Fruit fly (Drosophila melanogaster) whole organism, embryonic: ENCODE results near the gene Lim3.
A peak's percentile ranks its signal among the peaks of the same experiment; 100 is the strongest.

Source experiments
- Antp ChIP-seq: fragments of 200-800 bp; sonication (Bioruptor generic); optimal IDR thresholded peaks from 3 replicates; lab custom pipeline; 2016; ENCODE audit warnings: missing biosample characterization, missing genetic modification characterization
- Bdp1 ChIP-seq: fragments of 200-800 bp; sonication (Bioruptor generic); optimal IDR thresholded peaks from 3 replicates; lab custom pipeline; 2016; ENCODE audit warnings: missing biosample characterization, missing genetic modification characterization
- C15 ChIP-seq: fragments of 200-800 bp; sonication (Bioruptor generic); IDR thresholded peaks from 3 replicates; pipeline ENCODE4 v1.3.6; 2022; ENCODE audit warnings: missing biosample characterization, missing genetic modification characterization
- CG10274 ChIP-seq: fragments of 200-800 bp; sonication (Bioruptor generic); optimal IDR thresholded peaks from 3 replicates; lab custom pipeline; 2017; ENCODE audit warnings: missing biosample characterization, mild to moderate bottlenecking, missing genetic modification characterization
- CG10565 ChIP-seq: fragments of 200-800 bp; sonication (Bioruptor generic); optimal IDR thresholded peaks from 3 replicates; lab custom pipeline; 2016; ENCODE audit warnings: missing biosample characterization, mild to moderate bottlenecking, missing genetic modification characterization
- CG12155 ChIP-seq: fragments of 200-800 bp; sonication (Bioruptor generic); optimal IDR thresholded peaks from 3 replicates; lab custom pipeline; 2016; ENCODE audit warnings: missing biosample characterization, missing genetic modification characterization
- CG12744 ChIP-seq: fragments of 200-800 bp; sonication (Bioruptor generic); optimal IDR thresholded peaks from 2 replicates; lab custom pipeline; 2016; ENCODE audit warnings: missing biosample characterization, missing genetic modification characterization
- CG15073 ChIP-seq: fragments of 200-800 bp; sonication (Bioruptor generic); optimal IDR thresholded peaks from 2 replicates; lab custom pipeline; 2016; ENCODE audit warnings: missing biosample characterization, missing genetic modification characterization
- CG15696 ChIP-seq: fragments of 200-800 bp; sonication (Bioruptor generic); optimal IDR thresholded peaks from 2 replicates; lab custom pipeline; 2019; ENCODE audit warnings: missing biosample characterization, mild to moderate bottlenecking, missing genetic modification characterization, moderate library complexity
- CG1602 ChIP-seq: fragments of 200-800 bp; sonication (Bioruptor generic); optimal IDR thresholded peaks from 3 replicates; lab custom pipeline; 2016; ENCODE audit warnings: missing biosample characterization, missing genetic modification characterization
- CG17186 ChIP-seq: fragments of 200-800 bp; sonication (Bioruptor generic); optimal IDR thresholded peaks from 3 replicates; lab custom pipeline; 2017; ENCODE audit warnings: missing biosample characterization, missing genetic modification reagents, missing genetic modification characterization
- CG17361 ChIP-seq: fragments of 200-800 bp; sonication (Bioruptor generic); IDR thresholded peaks from 3 replicates; pipeline ENCODE4 v1.3.6; 2022; ENCODE audit warnings: missing biosample characterization, missing genetic modification characterization
- CG18262 ChIP-seq: fragments of 200-800 bp; optimal IDR thresholded peaks from 3 replicates; lab custom pipeline; 2019; ENCODE audit warnings: missing biosample characterization, mild to moderate bottlenecking, missing genetic modification characterization, moderate library complexity
- CG31441 ChIP-seq: fragments of 200-800 bp; sonication (Bioruptor generic); IDR thresholded peaks from 2 replicates; pipeline ENCODE4 v1.3.6; 2022; ENCODE audit warnings: missing biosample characterization, missing genetic modification characterization
- CG3407 ChIP-seq: fragments of 200-800 bp; sonication (Bioruptor generic); optimal IDR thresholded peaks from 2 replicates; lab custom pipeline; 2018; ENCODE audit warnings: missing biosample characterization, mild to moderate bottlenecking, missing genetic modification characterization
- CG3838 ChIP-seq: fragments of 200-800 bp; sonication (Bioruptor generic); optimal IDR thresholded peaks from 3 replicates; lab custom pipeline; 2016; ENCODE audit warnings: missing biosample characterization, missing genetic modification characterization
- CG3995 ChIP-seq: fragments of 200-800 bp; sonication (Bioruptor generic); optimal IDR thresholded peaks from 3 replicates; lab custom pipeline; 2016; ENCODE audit warnings: missing biosample characterization, missing genetic modification characterization
- CG6175 ChIP-seq: fragments of 200-800 bp; sonication (Bioruptor generic); IDR thresholded peaks from 3 replicates; pipeline ENCODE4 v1.3.6; 2022; ENCODE audit warnings: missing biosample characterization, missing genetic modification characterization
- CG6654 ChIP-seq: fragments of 200-800 bp; sonication (Bioruptor generic); optimal IDR thresholded peaks from 2 replicates; lab custom pipeline; 2017; ENCODE audit warnings: missing biosample characterization, mild to moderate bottlenecking, missing genetic modification characterization
- CG8281 ChIP-seq: fragments of 200-800 bp; sonication (Bioruptor generic); optimal IDR thresholded peaks from 2 replicates; lab custom pipeline; 2018; ENCODE audit warnings: missing biosample characterization, mild to moderate bottlenecking, missing genetic modification characterization, moderate library complexity
- CG8359 ChIP-seq: fragments of 200-800 bp; sonication (Bioruptor generic); optimal IDR thresholded peaks from 2 replicates; lab custom pipeline; 2017; ENCODE audit warnings: missing biosample characterization, mild to moderate bottlenecking, missing genetic modification characterization, borderline replicate concordance
- CG9727 ChIP-seq: fragments of 200-800 bp; sonication (Bioruptor generic); optimal IDR thresholded peaks from 3 replicates; lab custom pipeline; 2017; ENCODE audit warnings: missing biosample characterization, mild to moderate bottlenecking, missing genetic modification characterization
- CG9876 ChIP-seq: fragments of 200-800 bp; sonication (Bioruptor generic); optimal IDR thresholded peaks from 2 replicates; lab custom pipeline; 2016; ENCODE audit warnings: missing biosample characterization, missing genetic modification characterization
- CG9932 ChIP-seq: fragments of 200-800 bp; sonication (Bioruptor generic); IDR thresholded peaks from 2 replicates; pipeline ENCODE4 v1.3.6; 2022; ENCODE audit warnings: missing biosample characterization, missing genetic modification characterization
- CoRest ChIP-seq: fragments of 200-800 bp; sonication (Bioruptor generic); optimal IDR thresholded peaks from 3 replicates; lab custom pipeline; 2018; ENCODE audit warnings: missing biosample characterization, mild to moderate bottlenecking, missing genetic modification characterization, moderate library complexity
- CrebB ChIP-seq: fragments of 200-800 bp; sonication (Bioruptor generic); optimal IDR thresholded peaks from 3 replicates; lab custom pipeline; 2018; ENCODE audit warnings: missing biosample characterization, mild to moderate bottlenecking, missing genetic modification characterization
- D ChIP-seq, 2 experiments: fragments of 200-800 bp in 1 of 2; fragments of >200 bp in 1 of 2; sonication (Bioruptor generic) in 1 of 2; optimal IDR thresholded peaks; 2 replicates in 1 of 2; 3 replicates in 1 of 2; lab custom pipeline; 2017; ENCODE audit warnings: mild to moderate bottlenecking in 1 of 2, missing biosample characterization in 1 of 2, missing genetic modification characterization in 1 of 2, missing genetic modification reagents in 1 of 2
- E2f1 ChIP-seq: fragments of 200-800 bp; sonication (Bioruptor generic); IDR thresholded peaks from 2 replicates; pipeline ENCODE4 v1.3.6; 2022; ENCODE audit warnings: missing biosample characterization, missing genetic modification characterization
- HLH54F ChIP-seq: fragments of 200-800 bp; sonication (Bioruptor generic); optimal IDR thresholded peaks from 3 replicates; lab custom pipeline; 2016; ENCODE audit warnings: missing biosample characterization, missing genetic modification characterization
- MBD-R2 ChIP-seq: fragments of 200-800 bp; sonication (Bioruptor generic); IDR thresholded peaks from 2 replicates; pipeline ENCODE4 v1.3.6; 2022; ENCODE audit warnings: missing biosample characterization, missing genetic modification characterization
- Meics ChIP-seq: fragments of 200-800 bp; sonication (Bioruptor generic); optimal IDR thresholded peaks from 2 replicates; lab custom pipeline; 2017; ENCODE audit warnings: missing biosample characterization, mild to moderate bottlenecking, missing genetic modification characterization
- NFAT ChIP-seq: fragments of 200-800 bp; sonication (Bioruptor generic); IDR thresholded peaks from 2 replicates; pipeline ENCODE4 v1.3.6; 2022; ENCODE audit warnings: missing biosample characterization, missing genetic modification characterization
- Nf-YB ChIP-seq: fragments of 200-800 bp; sonication (Bioruptor generic); optimal IDR thresholded peaks from 3 replicates; lab custom pipeline; 2019; ENCODE audit warnings: missing biosample characterization, mild to moderate bottlenecking, missing genetic modification characterization, moderate library complexity
- Opbp ChIP-seq: fragments of 200-800 bp; sonication (Bioruptor generic); IDR thresholded peaks from 3 replicates; pipeline ENCODE4 v1.3.6; 2022; ENCODE audit warnings: missing biosample characterization, missing genetic modification characterization; ENCODE audit not compliant: partially characterized antibody
- Rfx ChIP-seq: fragments of 200-800 bp; sonication (Bioruptor generic); IDR thresholded peaks from 2 replicates; pipeline ENCODE4 v1.3.6; 2022; ENCODE audit warnings: missing biosample characterization, missing genetic modification characterization
- Usf ChIP-seq: fragments of 200-800 bp; sonication (Bioruptor generic); optimal IDR thresholded peaks from 2 replicates; lab custom pipeline; 2017; ENCODE audit warnings: missing genotype, missing biosample characterization, missing genetic modification characterization
- ato ChIP-seq: fragments of 200-800 bp; sonication (Bioruptor generic); IDR thresholded peaks from 2 replicates; pipeline ENCODE4 v1.3.6; 2022; ENCODE audit warnings: missing biosample characterization, missing genetic modification characterization; ENCODE audit not compliant: partially characterized antibody
- eve ChIP-seq, 2 experiments: fragments of >200 bp; optimal IDR thresholded peaks; 2 replicates each; lab custom pipeline; 2017; ENCODE audit warnings: missing biosample characterization in 2 of 2, missing genetic modification characterization in 2 of 2
- lab ChIP-seq: fragments of 200-800 bp; sonication (Bioruptor generic); optimal IDR thresholded peaks from 3 replicates; lab custom pipeline; 2017; ENCODE audit warnings: missing biosample characterization, missing genetic modification characterization, mild to moderate bottlenecking, moderate library complexity, missing genetic modification reagents
- lov ChIP-seq, 2 experiments: fragments of 200-800 bp in 1 of 2; fragments of >200 bp in 1 of 2; sonication (Bioruptor generic) in 1 of 2; IDR thresholded peaks in 1 of 2; optimal IDR thresholded peaks in 1 of 2; 2 replicates in 1 of 2; 3 replicates in 1 of 2; pipeline versions ENCODE4 v1.3.6 to Lab custom; 2017 to 2022; ENCODE audit warnings: missing biosample characterization in 1 of 2, missing genetic modification characterization in 1 of 2
- nom ChIP-seq: fragments of 200-800 bp; sonication (Bioruptor generic); optimal IDR thresholded peaks from 2 replicates; lab custom pipeline; 2017; ENCODE audit warnings: missing biosample characterization, missing genetic modification characterization, mild to moderate bottlenecking, moderate library complexity, missing genetic modification reagents
- pita ChIP-seq: fragments of 200-800 bp; sonication (Bioruptor generic); optimal IDR thresholded peaks from 2 replicates; lab custom pipeline; 2017; ENCODE audit warnings: missing biosample characterization, mild to moderate bottlenecking, missing genetic modification characterization
- sens ChIP-seq: fragments of 200-800 bp; sonication (Bioruptor generic); peaks from one replicate; lab custom pipeline; 2016; ENCODE audit warnings: missing biosample characterization, missing genetic modification characterization
- tin ChIP-seq: fragments of 200-800 bp; sonication (Bioruptor generic); optimal IDR thresholded peaks from 3 replicates; lab custom pipeline; 2016; ENCODE audit warnings: missing biosample characterization, missing genetic modification characterization
- trem ChIP-seq: fragments of 200-800 bp; optimal IDR thresholded peaks from 3 replicates; lab custom pipeline; 2019; ENCODE audit warnings: missing biosample characterization, mild to moderate bottlenecking, missing genetic modification characterization, moderate library complexity
- wor ChIP-seq: fragments of 200-800 bp; sonication (Bioruptor generic); IDR thresholded peaks from 2 replicates; pipeline ENCODE4 v1.3.6; 2022; ENCODE audit warnings: missing biosample characterization, missing genetic modification characterization
- zfh1 ChIP-seq: fragments of 200-800 bp; sonication (Bioruptor generic); IDR thresholded peaks from 3 replicates; pipeline ENCODE4 v1.3.6; 2022; ENCODE audit warnings: missing biosample characterization, missing genetic modification characterization
- zfh2 ChIP-seq: fragments of 200-800 bp; sonication (Bioruptor generic); optimal IDR thresholded peaks from 2 replicates; lab custom pipeline; 2016; ENCODE audit warnings: missing biosample characterization, missing genetic modification characterization

The Lim3 gene

dm6 chr2L:19141435-19142126 lies 33.4 kb upstream of the Lim3 start (continued):
- TF ChIP-seq CG6654 (GFP tag; lab: Kevin White, UChicago) (peak; percentile 51), CG17361 (peak; percentile 89), CG3838 (no peak), zfh1 (GFP tag; lab: Robert Waterston, UW) (0 out of 3 replicates have a peak, but pooled peaks have one; percentile 31), CG15073 (GFP tag; lab: Kevin White, UChicago) (no peak), C15 (GFP tag; lab: Robert Waterston, UW) (no peak), Opbp (GFP tag; lab: Robert Waterston, UW) (no peak), CG31441 (GFP tag; lab: Robert Waterston, UW) (peak; percentile 76), wor (GFP tag; lab: Robert Waterston, UW) (peak; percentile 27; the same call in 1 of the 2 replicates), CG8359 (peak; percentile 52), CG18262 (peak; percentile 86), Nf-YB (peak; percentile 59), tin (GFP tag; lab: Kevin White, UChicago) (peak; percentile 48), HLH54F (GFP tag; lab: Kevin White, UChicago) (peak; percentile 70), lov (optimal IDR thresholded peaks at IDR 0.05; lab: Kevin White, UChicago) (no peak), lov (GFP tag; IDR thresholded peaks at IDR 0.05; lab: Robert Waterston, UW) (no peak), Antp (GFP tag; lab: Kevin White, UChicago) (peak; percentile 52), CG9727 (GFP tag; lab: Kevin White, UChicago) (peak; percentile 85), sens (GFP tag; lab: Kevin White, UChicago) (peak; percentile 95), CG9932 (GFP tag; lab: Robert Waterston, UW) (peak; percentile 46; the same call in 1 of the 2 replicates), Bdp1 (GFP tag; lab: Kevin White, UChicago) (peak; percentile 45), lab (peak; percentile 81), E2f1 (no peak), Meics (GFP tag; lab: Kevin White, UChicago) (peak; percentile 85), ato (no peak), CG10565 (no peak), CG10274 (GFP tag; lab: Kevin White, UChicago) (peak; percentile 65), CG12155 (GFP tag; lab: Kevin White, UChicago) (peak; percentile 68), CG17186 (GFP tag; lab: Kevin White, UChicago) (no peak), CG15696 (tag; lab: Kevin White, UChicago) (peak; percentile 28), D (optimal IDR thresholded peaks at IDR 0.05; lab: Kevin White, UChicago) (no peak), D (GFP tag; optimal IDR thresholded peaks at IDR 0.05; lab: Kevin White, UChicago) (peak; percentile 64), CG9876 (GFP tag; lab: Kevin White, UChicago) (no peak), CG1602 (GFP tag; lab: Kevin White, UChicago) (peak; percentile 69), pita (GFP tag; lab: Kevin White, UChicago) (no peak), CrebB (tag; lab: Kevin White, UChicago) (peak; percentile 48), CG6175 (GFP tag; lab: Robert Waterston, UW) (no peak), CG8281 (tag; lab: Kevin White, UChicago) (no peak), CG12744 (GFP tag; lab: Kevin White, UChicago) (peak; percentile 56), MBD-R2 (peak; percentile 21; the same call in 1 of the 2 replicates), zfh2 (GFP tag; lab: Kevin White, UChicago) (peak; percentile 66), CoRest (tag; lab: Kevin White, UChicago) (peak; percentile 87), CG3407 (GFP tag; lab: Kevin White, UChicago) (peak; percentile 54), trem (tag; lab: Kevin White, UChicago) (peak; percentile 42), CG3995 (GFP tag; lab: Kevin White, UChicago) (peak; percentile 27), eve (GFP tag; optimal IDR thresholded peaks at IDR 0.05; lab: Kevin White, UChicago) (peak in 1 of 2 experiments; percentile 93), NFAT (GFP tag; lab: Robert Waterston, UW) (0 out of 2 replicates have a peak, but pooled peaks have one; percentile 3), Usf (peak; percentile 73), nom (peak; percentile 2), Rfx (GFP tag; lab: Robert Waterston, UW) (0 out of 2 replicates have a peak, but pooled peaks have one; percentile 72)
